Fruit fly (Drosophila melanogaster): ENCODE measurements around the gene CG7201.

Gene CG7201

DNA sequence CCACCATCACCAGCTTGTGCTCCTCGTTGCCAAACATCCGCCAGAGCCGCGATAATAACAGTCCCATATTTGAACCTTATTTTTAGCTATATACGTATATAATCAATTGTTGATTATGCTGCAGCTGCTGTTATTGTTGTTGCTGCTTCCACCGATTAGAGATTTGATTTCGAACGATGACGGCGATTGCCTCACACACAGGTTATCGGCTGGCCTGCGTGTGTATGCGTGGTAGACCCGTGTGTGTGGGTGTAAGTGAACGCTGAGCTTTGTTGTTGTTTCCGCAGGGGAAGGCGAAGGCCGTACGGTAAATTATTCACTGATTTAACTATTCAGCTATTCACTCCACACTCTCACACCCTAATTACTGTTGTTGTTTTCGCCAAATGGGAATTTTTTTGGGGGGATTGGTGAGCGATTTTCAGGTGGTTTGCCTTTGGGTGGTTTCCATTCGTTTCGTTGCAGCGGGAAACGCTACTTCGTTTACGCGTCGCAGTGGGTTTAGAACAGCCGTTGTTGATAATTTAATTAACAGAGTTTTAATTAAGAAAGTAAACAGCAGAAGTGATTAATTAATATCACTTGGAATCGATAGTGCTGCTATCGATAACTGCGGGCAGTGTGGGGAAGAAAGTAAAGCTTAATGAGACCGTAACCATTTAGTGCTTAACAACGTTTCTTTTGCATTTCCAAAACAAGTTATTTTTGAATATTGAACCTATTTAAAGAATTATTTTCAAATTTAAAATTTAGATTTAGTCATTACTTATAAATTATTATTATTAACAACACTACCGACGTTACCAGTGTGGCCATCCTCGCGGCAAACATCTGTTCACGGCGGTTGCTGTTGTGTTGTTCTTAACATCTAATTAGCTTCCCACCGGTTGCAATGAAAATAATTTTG, 4.3 kb upstream of the CG7201 start, which contains the start of the genes Arl5 and CG13671 (continued):
- TF ChIP-seq Side (GFP tag; optimal IDR thresholded peaks at IDR 0.05) (peak; percentile 30), CG11398 (GFP tag; optimal IDR thresholded peaks at IDR 0.05) (no peak), CG12659 (GFP tag; optimal IDR thresholded peaks at IDR 0.05) (peak; percentile 83), CG7271 (tag; optimal IDR thresholded peaks at IDR 0.05) (peak; percentile 84), sug (tag; optimal IDR thresholded peaks at IDR 0.05) (peak; percentile 60), CG2712 (tag; optimal IDR thresholded peaks at IDR 0.05) (peak; percentile 84), ssp (GFP tag; IDR thresholded peaks at IDR 0.05) (peak; percentile 72), bsh (GFP tag; optimal IDR thresholded peaks at IDR 0.05) (peak in 1 of 2 experiments; percentile 83), CG17612 (GFP tag; IDR thresholded peaks at IDR 0.05) (0 out of 2 replicates have a peak, but pooled peaks have one; percentile 33), hkb (optimal IDR thresholded peaks at IDR 0.05) (no peak), hkb (GFP tag; IDR thresholded peaks at IDR 0.05) (peak; percentile 73), CG2678 (tag; optimal IDR thresholded peaks at IDR 0.05) (no peak), CG15696 (tag; optimal IDR thresholded peaks at IDR 0.05) (peak; percentile 43), Poxn (GFP tag; IDR thresholded peaks at IDR 0.05) (no peak), Jarid2 (GFP tag; optimal IDR thresholded peaks at IDR 0.05) (no peak), CG12942 (GFP tag; optimal IDR thresholded peaks at IDR 0.05) (peak; percentile 86), Stat92E (GFP tag; optimal IDR thresholded peaks at IDR 0.05) (peak in 1 of 3 experiments; percentile 10), CG12299 (tag; optimal IDR thresholded peaks at IDR 0.05) (peak; percentile 22), Sox102F (GFP tag; optimal IDR thresholded peaks at IDR 0.05) (no peak), CG11723 (GFP tag; optimal IDR thresholded peaks at IDR 0.05) (peak; percentile 45), CG14860 (GFP tag; IDR thresholded peaks at IDR 0.05; ENCODE audit: partially characterized antibody) (peak; percentile 62; the same call in 2 of the 3 replicates), Hr39 (optimal IDR thresholded peaks at IDR 0.05) (no peak), Neu2 (GFP tag; optimal IDR thresholded peaks at IDR 0.05; ENCODE audit: borderline replicate concordance) (no peak), Ets65A (GFP tag) (peak; percentile 89), chn (GFP tag; optimal IDR thresholded peaks at IDR 0.05) (peak; percentile 78), CG8089 (GFP tag; optimal IDR thresholded peaks at IDR 0.05) (peak; percentile 24), cas (GFP tag; IDR thresholded peaks at IDR 0.05) (0 out of 2 replicates have a peak, but pooled peaks have one; percentile 55), CG3065 (GFP tag; optimal IDR thresholded peaks at IDR 0.05) (peak; percentile 75), wek (GFP tag; optimal IDR thresholded peaks at IDR 0.05) (no peak), Optix (GFP tag; IDR thresholded peaks at IDR 0.05) (peak; percentile 62; the same call in 1 of the 3 replicates), CG17802 (tag; optimal IDR thresholded peaks at IDR 0.05) (peak; percentile 56), CG6791 (GFP tag; IDR thresholded peaks at IDR 0.05; ENCODE audit: partially characterized antibody) (peak; percentile 73), CG10321 (GFP tag; IDR thresholded peaks at IDR 0.05) (0 out of 2 replicates have a peak, but pooled peaks have one; percentile 28), Taf1 (GFP tag; IDR thresholded peaks at IDR 0.05) (peak; percentile 68), H2.0 (GFP tag; IDR thresholded peaks at IDR 0.05) (peak; percentile 76), CG6813 (GFP tag; optimal IDR thresholded peaks at IDR 0.05) (peak; percentile 21), CG10462 (GFP tag; optimal IDR thresholded peaks at IDR 0.05) (peak; percentile 79), klu (GFP tag; IDR thresholded peaks at IDR 0.05) (peak; percentile 54; the same call in 1 of the 2 replicates), twi (tag; optimal IDR thresholded peaks at IDR 0.05) (peak; percentile 49), Sin3A (optimal IDR thresholded peaks at IDR 0.05) (peak; percentile 67), CG9932 (GFP tag; IDR thresholded peaks at IDR 0.05) (peak; percentile 88), her (GFP tag; optimal IDR thresholded peaks at IDR 0.05) (peak; percentile 35), az2 (GFP tag; optimal IDR thresholded peaks at IDR 0.05) (peak; percentile 82), CG4707 (GFP tag; optimal IDR thresholded peaks at IDR 0.05) (no peak), Max (GFP tag; optimal IDR thresholded peaks at IDR 0.05) (peak; percentile 70), B-H1 (GFP tag; IDR thresholded peaks at IDR 0.05) (peak; percentile 69; the same call in 1 of the 3 replicates), Bteb2 (GFP tag; optimal IDR thresholded peaks at IDR 0.05) (peak; percentile 34), C15 (GFP tag; IDR thresholded peaks at IDR 0.05) (peak; percentile 64; the same call in 1 of the 3 replicates), Elba2 (GFP tag; optimal IDR thresholded peaks at IDR 0.05) (peak; percentile 54)

Measured in whole organism, embryonic.